Fruit fly (Drosophila melanogaster): Measurements from ENCODE around the gene Pus7.

Pus7 gene

DNA sequence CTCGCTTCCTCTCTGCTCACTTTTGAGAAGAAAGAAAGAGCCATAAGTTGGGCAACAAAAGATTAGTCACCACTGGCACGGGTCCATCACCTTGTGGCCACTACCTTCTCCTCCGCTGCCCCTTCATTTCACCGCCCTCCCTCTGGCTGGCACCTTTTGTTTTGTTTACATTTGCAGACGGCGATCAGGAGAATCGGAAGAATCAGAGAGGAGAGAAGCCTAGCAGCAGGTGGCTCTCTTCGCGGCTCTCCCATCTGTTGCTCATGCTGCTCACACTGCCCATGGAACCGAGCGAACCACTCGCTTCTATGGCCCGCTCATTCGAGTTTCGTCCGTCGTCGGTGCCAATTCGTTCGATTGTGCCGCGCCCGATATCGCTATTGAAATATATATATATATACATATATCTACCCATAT lies 36.6 kb downstream of the Pus7 start (continued):
- TF ChIP-seq pdm3 (GFP tag; optimal IDR thresholded peaks at IDR 0.05) (no peak), fkh (GFP tag; optimal IDR thresholded peaks at IDR 0.05) (peak; percentile 92), Eip78C (GFP tag) (peak; percentile 75), CG10669 (GFP tag; optimal IDR thresholded peaks at IDR 0.05) (peak; percentile 2), esn (GFP tag; optimal IDR thresholded peaks at IDR 0.05) (peak; percentile 35), OdsH (GFP tag; optimal IDR thresholded peaks at IDR 0.05) (no peak), CG10631 (GFP tag; optimal IDR thresholded peaks at IDR 0.05) (no peak), achi (GFP tag; optimal IDR thresholded peaks at IDR 0.05) (peak; percentile 1), salr (GFP tag; optimal IDR thresholded peaks at IDR 0.05) (no peak), CG6276 (GFP tag; optimal IDR thresholded peaks at IDR 0.05) (peak; percentile 49), Eip75B (GFP tag; optimal IDR thresholded peaks at IDR 0.05) (peak; percentile 32), fd59A (GFP tag; optimal IDR thresholded peaks at IDR 0.05) (no peak)

DNA sequence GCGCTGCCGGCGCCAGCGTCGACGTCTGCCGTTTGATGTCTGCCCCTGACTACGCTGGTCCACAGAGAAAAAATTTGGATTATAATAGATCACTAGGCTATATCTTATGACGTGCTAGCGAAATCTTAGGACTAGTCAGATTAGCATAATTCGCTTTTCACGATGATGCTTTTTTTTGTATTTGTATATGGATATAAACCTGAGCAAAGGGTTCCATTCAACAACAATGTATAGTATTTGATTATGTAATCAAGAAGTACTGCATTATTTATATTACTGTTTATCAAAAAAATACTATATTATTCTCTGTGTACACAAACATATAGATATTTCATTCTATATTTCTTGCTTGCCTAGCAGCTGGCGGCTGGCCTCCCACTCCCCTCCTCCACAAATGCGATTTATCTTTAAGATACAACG lies 37.3 kb downstream of the Pus7 start:
- peak; percentile 28 for TF ChIP-seq CG31627 (GFP tag; optimal IDR thresholded peaks at IDR 0.05)
- no peak for TF ChIP-seq CG11902 (GFP tag; optimal IDR thresholded peaks at IDR 0.05)
- peak; percentile 36 for TF ChIP-seq CG11762 (GFP tag; optimal IDR thresholded peaks at IDR 0.05; ENCODE audit: insufficient read depth)
- TF ChIP-seq net (GFP tag; optimal IDR thresholded peaks at IDR 0.05): peak; percentile 59
- TF ChIP-seq cyc (GFP tag; optimal IDR thresholded peaks at IDR 0.05): peak; percentile 0
- peak; percentile 55 for TF ChIP-seq Lpt (GFP tag; optimal IDR thresholded peaks at IDR 0.05)
- peak; percentile 85 for TF ChIP-seq fkh (GFP tag; optimal IDR thresholded peaks at IDR 0.05)
- peak; percentile 29 for TF ChIP-seq fd59A (GFP tag; optimal IDR thresholded peaks at IDR 0.05)
- no peak for TF ChIP-seq fd85E (GFP tag; optimal IDR thresholded peaks at IDR 0.05)
- peak; percentile 19 for TF ChIP-seq dsx (GFP tag; optimal IDR thresholded peaks at IDR 0.05; ENCODE audit: poor library complexity, severe bottlenecking)
- TF ChIP-seq CG6276 (GFP tag; optimal IDR thresholded peaks at IDR 0.05): peak; percentile 43
- TF ChIP-seq ss (GFP tag; optimal IDR thresholded peaks at IDR 0.05): peak in 1 of 2 experiments; percentile 12
- no peak for TF ChIP-seq Ets21C (GFP tag; optimal IDR thresholded peaks at IDR 0.05)
- TF ChIP-seq esn (GFP tag; optimal IDR thresholded peaks at IDR 0.05): no peak
- TF ChIP-seq Ets96B (tag; optimal IDR thresholded peaks at IDR 0.05): peak; percentile 24
- TF ChIP-seq salr (GFP tag; optimal IDR thresholded peaks at IDR 0.05): peak in 1 of 2 experiments; percentile 44
- TF ChIP-seq topi (GFP tag; optimal IDR thresholded peaks at IDR 0.05): peak; percentile 3
- TF ChIP-seq CG4318 (GFP tag; optimal IDR thresholded peaks at IDR 0.05): peak; percentile 61
- TF ChIP-seq Blimp-1 (GFP tag; optimal IDR thresholded peaks at IDR 0.05): no peak
- no peak for TF ChIP-seq CG6854 (GFP tag; optimal IDR thresholded peaks at IDR 0.05)
- TF ChIP-seq Smox (GFP tag; optimal IDR thresholded peaks at IDR 0.05): no peak
- no peak for TF ChIP-seq CG8632 (GFP tag; optimal IDR thresholded peaks at IDR 0.05)
- TF ChIP-seq Hr38 (GFP tag; optimal IDR thresholded peaks at IDR 0.05): no peak
- TF ChIP-seq CG9139 (GFP tag; optimal IDR thresholded peaks at IDR 0.05): no peak
- TF ChIP-seq Eip93F (GFP tag; optimal IDR thresholded peaks at IDR 0.05): no peak
- peak; percentile 66 for TF ChIP-seq OdsH (GFP tag; optimal IDR thresholded peaks at IDR 0.05)
- TF ChIP-seq CG6163 (GFP tag; IDR thresholded peaks at IDR 0.05): peak; percentile 60; the same call in 2 of the 3 replicates
- TF ChIP-seq Gug (GFP tag; IDR thresholded peaks at IDR 0.05): peak; percentile 67
- peak; percentile 60 for TF ChIP-seq achi (GFP tag; optimal IDR thresholded peaks at IDR 0.05)
- TF ChIP-seq CG11294 (GFP tag; IDR thresholded peaks at IDR 0.05): peak; percentile 71; the same call in 1 of the 2 replicates
- no peak for TF ChIP-seq CG34406 (GFP tag; optimal IDR thresholded peaks at IDR 0.05)
- peak; percentile 80 for TF ChIP-seq Hr4 (GFP tag; optimal IDR thresholded peaks at IDR 0.05)
- peak; percentile 15 for TF ChIP-seq Hr39 (GFP tag; optimal IDR thresholded peaks at IDR 0.05)
- peak; percentile 43 for TF ChIP-seq CG3032 (tag; optimal IDR thresholded peaks at IDR 0.05)
- TF ChIP-seq CG16779 (tag; optimal IDR thresholded peaks at IDR 0.05): no peak
- TF ChIP-seq Met (GFP tag; optimal IDR thresholded peaks at IDR 0.05): peak; percentile 35
- TF ChIP-seq CG32006 (GFP tag; optimal IDR thresholded peaks at IDR 0.05): peak; percentile 82
- peak; percentile 42 for TF ChIP-seq acj6 (GFP tag; optimal IDR thresholded peaks at IDR 0.05)
- peak; percentile 72 for TF ChIP-seq Eip78C (GFP tag)
- no peak for TF ChIP-seq Sox102F (GFP tag; optimal IDR thresholded peaks at IDR 0.05)
- peak; percentile 53 for TF ChIP-seq pdm3 (GFP tag; optimal IDR thresholded peaks at IDR 0.05)
- TF ChIP-seq spab (GFP tag; optimal IDR thresholded peaks at IDR 0.05): peak; percentile 3
- TF ChIP-seq CG1621 (tag; optimal IDR thresholded peaks at IDR 0.05): no peak
- peak; percentile 53 for TF ChIP-seq CG3919 (GFP tag; optimal IDR thresholded peaks at IDR 0.05)
- peak; percentile 46 for TF ChIP-seq dac (GFP tag; optimal IDR thresholded peaks at IDR 0.05)
- peak; percentile 45 for TF ChIP-seq CG10669 (GFP tag; optimal IDR thresholded peaks at IDR 0.05)

All from whole organism, prepupa.